Worm (Caenorhabditis elegans): ENCODE measurements around the gene igeg-2.

igeg-2 gene

DNA sequence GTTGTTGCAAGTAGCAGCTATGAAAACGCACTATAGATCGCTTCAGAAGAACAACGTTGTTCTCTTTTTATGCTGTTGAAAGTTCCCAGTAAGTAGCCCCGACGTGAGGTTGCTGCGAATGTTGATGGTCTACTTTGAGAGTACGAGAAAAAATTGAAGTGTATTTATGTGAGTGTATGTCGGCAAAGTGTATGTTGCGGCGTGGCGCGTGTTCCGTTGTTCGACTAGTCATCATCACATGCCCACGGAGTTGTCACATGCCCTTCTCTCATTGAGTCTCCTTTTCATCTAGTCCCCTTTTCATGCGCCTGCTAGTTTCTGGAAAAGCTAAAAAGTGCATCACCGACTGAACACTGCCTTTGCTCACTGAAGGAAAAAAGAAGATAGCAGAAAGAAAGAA, 25.5 kb upstream of the igeg-2 start (continued):
- TF ChIP-seq hlh-11 (tag; optimal IDR thresholded peaks at IDR 0.05) (peak; percentile 89), ztf-7 (tag; optimal IDR thresholded peaks at IDR 0.05) (no peak), zfp-2 (tag; optimal IDR thresholded peaks at IDR 0.05) (no peak), ctbp-1 (GFP tag; IDR thresholded peaks at IDR 0.05) (peak; percentile 86), zag-1 (tag; optimal IDR thresholded peaks at IDR 0.05) (no peak), dmd-6 (GFP tag; IDR thresholded peaks at IDR 0.05) (peak; percentile 76), unc-62 (GFP tag; optimal IDR thresholded peaks at IDR 0.05 in 1 of 2) (peak in 1 of 2 experiments; percentile 98), unc-62 (tag; optimal IDR thresholded peaks at IDR 0.05) (no peak), lin-38 (GFP tag; IDR thresholded peaks at IDR 0.05) (no peak), mdt-29 (GFP tag; IDR thresholded peaks at IDR 0.05) (0 out of 2 replicates have a peak, but pooled peaks have one; percentile 13), sdz-12 (GFP tag; optimal IDR thresholded peaks at IDR 0.05) (no peak), mes-2 (tag; optimal IDR thresholded peaks at IDR 0.05; ENCODE audit: poor library complexity, severe bottlenecking) (peak; percentile 35)

- no peak for TF ChIP-seq nhr-237 (tag; optimal IDR thresholded peaks at IDR 0.05)
- TF ChIP-seq F44E2.7 (GFP tag; IDR thresholded peaks at IDR 0.05), result no peak
- TF ChIP-seq zfp-3 (GFP tag; conservative IDR thresholded peaks at IDR 0.05), result no peak
- TF ChIP-seq snpc-4 (tag; optimal IDR thresholded peaks at IDR 0.05), result no peak
- TF ChIP-seq zip-2 (tag; optimal IDR thresholded peaks at IDR 0.05), result no peak
- TF ChIP-seq dpl-1 (GFP tag; optimal IDR thresholded peaks at IDR 0.05), result no peak
- TF ChIP-seq sdz-12 (GFP tag; optimal IDR thresholded peaks at IDR 0.05), result no peak
- no peak for TF ChIP-seq duxl-1 (tag; optimal IDR thresholded peaks at IDR 0.05; ENCODE audit: poor library complexity)
- no peak for TF ChIP-seq egl-27 (tag; optimal IDR thresholded peaks at IDR 0.05)
- TF ChIP-seq nhr-11 (tag; optimal IDR thresholded peaks at IDR 0.05), result no peak
- no peak for TF ChIP-seq ceh-32 (tag; optimal IDR thresholded peaks at IDR 0.05; ENCODE audit: poor library complexity)
- TF ChIP-seq hlh-30 (tag; optimal IDR thresholded peaks at IDR 0.05; ENCODE audit: insufficient read depth), result peak; percentile 43
- no peak for TF ChIP-seq tag-97 (GFP tag; IDR thresholded peaks at IDR 0.05)
- TF ChIP-seq dve-1 (tag; optimal IDR thresholded peaks at IDR 0.05; ENCODE audit: insufficient read depth), result peak; percentile 9
- no peak for TF ChIP-seq Y48G9A.11 (GFP tag; IDR thresholded peaks at IDR 0.05)
- no peak for TF ChIP-seq lsy-2 (tag; optimal IDR thresholded peaks at IDR 0.05)
- no peak for TF ChIP-seq T20F7.1 (GFP tag; optimal IDR thresholded peaks at IDR 0.05)
- no peak for TF ChIP-seq jun-1 (tag; optimal IDR thresholded peaks at IDR 0.05)
- TF ChIP-seq pha-4 (GFP tag; IDR thresholded peaks at IDR 0.05), result no peak
- TF ChIP-seq pha-4 (tag; optimal IDR thresholded peaks at IDR 0.05), result peak; percentile 10
- TF ChIP-seq mxl-3 (GFP tag; optimal IDR thresholded peaks at IDR 0.05), result no peak
- no peak for TF ChIP-seq unc-130 (GFP tag; optimal IDR thresholded peaks at IDR 0.05)
Measured at ce11 chrX:11471409-11471808, 25.0 kb upstream of the igeg-2 start.

DNA sequence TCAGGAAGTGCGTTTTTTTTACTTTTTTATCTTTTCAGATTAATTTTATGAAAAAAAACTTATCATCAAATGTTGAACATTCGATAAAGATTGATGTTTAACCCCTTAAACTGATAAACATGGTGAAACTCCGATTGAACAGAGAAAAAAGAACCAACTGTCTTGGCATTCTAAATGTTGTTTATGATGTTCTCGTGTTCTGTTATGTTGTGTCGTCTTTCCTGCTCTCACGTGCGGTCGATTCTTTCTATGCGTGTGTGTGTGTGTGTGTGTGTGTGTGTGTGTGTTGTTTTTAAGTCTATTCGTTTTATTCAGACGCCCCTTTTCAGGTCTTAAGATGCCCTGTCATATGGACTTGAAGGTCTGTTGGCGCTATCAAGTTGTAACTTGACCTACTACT, 23.2 kb upstream of the igeg-2 start:
- peak; percentile 21 for TF ChIP-seq ama-1 (optimal IDR thresholded peaks at IDR 0.05)
- no peak for TF ChIP-seq F26F4.8 (GFP tag; conservative IDR thresholded peaks at IDR 0.05)
- peak; percentile 28 for TF ChIP-seq pqm-1 (tag; optimal IDR thresholded peaks at IDR 0.05)
- no peak for TF ChIP-seq Y5F2A.4 (GFP tag; optimal IDR thresholded peaks at IDR 0.05)
- no peak for TF ChIP-seq skn-1 (tag; optimal IDR thresholded peaks at IDR 0.05)
- TF ChIP-seq gei-8 (GFP tag; optimal IDR thresholded peaks at IDR 0.05), result no peak
- no peak for TF ChIP-seq ZK337.2 (GFP tag; IDR thresholded peaks at IDR 0.05)
- TF ChIP-seq Y75B8A.6 (GFP tag; IDR thresholded peaks at IDR 0.05), result no peak
- TF ChIP-seq nhr-77 (tag; optimal IDR thresholded peaks at IDR 0.05), result peak; percentile 80
- no peak for TF ChIP-seq F49E8.2 (tag; optimal IDR thresholded peaks at IDR 0.05; ENCODE audit: borderline replicate concordance)
- no peak for TF ChIP-seq daf-12 (tag; optimal IDR thresholded peaks at IDR 0.05)
- no peak for TF ChIP-seq mxl-3 (GFP tag; optimal IDR thresholded peaks at IDR 0.05)
- 0 out of 2 replicates have a peak, but pooled peaks have one; percentile 18 for TF ChIP-seq hmg-1.1 (GFP tag; IDR thresholded peaks at IDR 0.05)
- TF ChIP-seq ceh-82 (tag; optimal IDR thresholded peaks at IDR 0.05), result no peak
- no peak for TF ChIP-seq ceh-62 (tag; optimal IDR thresholded peaks at IDR 0.05)
- peak in 1 of 2 experiments; percentile 13 for TF ChIP-seq hif-1 (tag; optimal IDR thresholded peaks at IDR 0.05)
- TF ChIP-seq zfp-2 (tag; optimal IDR thresholded peaks at IDR 0.05), result no peak
- peak; percentile 49 for TF ChIP-seq nhr-11 (tag; optimal IDR thresholded peaks at IDR 0.05)
- TF ChIP-seq mep-1 (tag; optimal IDR thresholded peaks at IDR 0.05), result peak; percentile 56
- peak; percentile 56 for TF ChIP-seq dmd-6 (GFP tag; IDR thresholded peaks at IDR 0.05)
- no peak for TF ChIP-seq lin-29 (GFP tag; IDR thresholded peaks at IDR 0.05)
- TF ChIP-seq rbr-2 (tag; optimal IDR thresholded peaks at IDR 0.05), result peak; percentile 32

Measured in whole organism, L4 larva.